Fruit fly (Drosophila melanogaster) whole organism, wandering third instar larva: Measurements from ENCODE around the gene trx.

Source experiments
- Rel ChIP-seq, 2 experiments: fragments of 200-800 bp; sonication (Bioruptor generic) in 1 of 2; optimal IDR thresholded peaks; 2 replicates in 1 of 2; 3 replicates in 1 of 2; lab custom pipeline; 2016 to 2019; ENCODE audit warnings: mild to moderate bottlenecking in 2 of 2, missing biosample characterization in 2 of 2, missing genetic modification characterization in 2 of 2, moderate library complexity in 1 of 2
- sv ChIP-seq: fragments of 200-800 bp; sonication (Bioruptor generic); optimal IDR thresholded peaks from 3 replicates; lab custom pipeline; 2016; ENCODE audit warnings: missing biosample characterization, missing genetic modification characterization

DNA sequence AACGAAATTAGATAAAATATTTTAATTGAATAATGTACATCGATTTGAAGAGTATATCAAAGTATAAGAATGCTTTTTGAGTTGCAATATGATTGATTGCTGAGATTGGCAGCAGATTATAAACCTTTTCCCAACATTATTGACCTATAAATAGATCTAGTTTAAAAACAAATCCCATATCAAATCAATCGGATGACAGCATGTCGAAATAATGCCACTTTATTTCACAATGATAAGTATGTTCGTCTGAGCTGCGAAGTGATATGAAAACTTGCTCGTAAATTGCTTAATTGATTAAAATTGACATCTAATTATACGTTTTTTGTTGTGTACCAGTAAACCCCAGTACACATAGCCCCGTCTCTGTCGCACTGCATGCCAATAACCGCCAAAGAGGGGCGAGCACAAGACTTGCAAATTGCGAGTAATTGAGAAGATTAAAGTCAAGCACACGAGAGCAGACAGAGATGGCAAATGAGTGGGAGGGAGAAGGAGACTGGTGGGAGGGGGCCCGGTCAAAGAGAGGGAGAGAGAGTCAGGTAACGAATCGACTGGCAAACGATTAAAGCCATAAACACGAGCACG lies 3.6 kb downstream of the trx start:
- peak; percentile 49 for TF ChIP-seq sv (GFP tag; lab: Kevin White, UChicago)
- TF ChIP-seq Rel (GFP tag; optimal IDR thresholded peaks at IDR 0.05; lab: Kevin White, UChicago), result no peak
- peak; percentile 84 for TF ChIP-seq Rel (tag; optimal IDR thresholded peaks at IDR 0.05; lab: Kevin White, UChicago)
